Fruit fly (Drosophila melanogaster): ENCODE results near the gene yata.
A peak's percentile ranks its signal among the peaks of the same experiment; 100 is the strongest.

The yata gene

DNA sequence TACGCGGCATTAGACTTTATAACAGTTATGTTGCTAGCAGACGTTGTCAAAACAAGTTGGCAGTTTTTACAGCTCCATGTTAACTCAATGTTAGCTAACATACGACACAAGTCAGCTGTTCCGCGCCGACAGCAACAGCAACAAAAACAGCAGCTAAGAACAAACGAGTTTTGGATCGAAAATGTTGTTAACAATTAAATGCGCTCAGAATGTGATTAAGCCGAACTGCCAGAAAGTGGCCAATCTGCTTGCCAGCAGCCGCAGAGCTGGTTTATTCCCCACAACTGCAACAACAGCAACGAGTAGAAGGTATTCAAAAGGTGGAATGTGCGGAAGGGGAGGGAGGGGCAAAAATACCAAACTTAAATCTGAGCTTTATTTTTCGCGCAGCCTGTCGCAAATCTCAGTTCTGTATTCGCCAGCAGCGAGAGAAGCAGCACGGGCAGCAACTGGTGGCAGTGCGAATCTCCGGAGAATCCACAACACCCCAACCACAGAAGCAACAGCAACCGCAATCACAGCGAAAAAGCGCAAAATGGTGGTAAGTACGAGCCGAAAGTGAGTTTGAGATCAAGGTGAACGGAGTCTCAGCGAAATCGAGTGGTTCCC lies 25.9 kb upstream of the yata start, which contains the start of gene Pcd (continued):
- TF ChIP-seq CG1603 (tag; optimal IDR thresholded peaks at IDR 0.05) (peak; percentile 30), cwo (GFP tag; optimal IDR thresholded peaks at IDR 0.05) (no peak), CG32772 (GFP tag; IDR thresholded peaks at IDR 0.05) (no peak), Poxn (GFP tag; IDR thresholded peaks at IDR 0.05) (no peak), D19B (GFP tag; optimal IDR thresholded peaks at IDR 0.05) (no peak), klu (GFP tag; IDR thresholded peaks at IDR 0.05) (no peak), CG17612 (GFP tag; IDR thresholded peaks at IDR 0.05) (no peak), sens (GFP tag) (no peak), CG11560 (tag; IDR thresholded peaks at IDR 0.05) (no peak), wek (GFP tag; optimal IDR thresholded peaks at IDR 0.05) (no peak), ato (GFP tag; IDR thresholded peaks at IDR 0.05; ENCODE audit: partially characterized antibody) (no peak), C15 (GFP tag; IDR thresholded peaks at IDR 0.05) (no peak), CG6654 (GFP tag; optimal IDR thresholded peaks at IDR 0.05) (no peak), CG10462 (GFP tag; optimal IDR thresholded peaks at IDR 0.05) (no peak), CG1832 (GFP tag; optimal IDR thresholded peaks at IDR 0.05) (no peak), Mad (GFP tag; optimal IDR thresholded peaks at IDR 0.05) (no peak), CG10654 (GFP tag; optimal IDR thresholded peaks at IDR 0.05) (no peak), CG10209 (GFP tag; optimal IDR thresholded peaks at IDR 0.05) (no peak), BEAF-32 (GFP tag; optimal IDR thresholded peaks at IDR 0.05) (no peak), repo (GFP tag; optimal IDR thresholded peaks at IDR 0.05) (no peak), mirr (GFP tag; optimal IDR thresholded peaks at IDR 0.05) (peak; percentile 7), trem (tag; optimal IDR thresholded peaks at IDR 0.05) (peak; percentile 99), CG16779 (GFP tag; IDR thresholded peaks at IDR 0.05) (no peak), da (GFP tag; optimal IDR thresholded peaks at IDR 0.05) (no peak), CG31224 (GFP tag; IDR thresholded peaks at IDR 0.05) (no peak), inv (GFP tag; IDR thresholded peaks at IDR 0.05; ENCODE audit: partially characterized antibody) (no peak), org-1 (GFP tag; optimal IDR thresholded peaks at IDR 0.05) (no peak), Nf-YB (GFP tag; optimal IDR thresholded peaks at IDR 0.05) (no peak), ac (GFP tag; optimal IDR thresholded peaks at IDR 0.05) (no peak), CG14965 (GFP tag; optimal IDR thresholded peaks at IDR 0.05; ENCODE audit: borderline replicate concordance) (no peak), Meics (GFP tag; optimal IDR thresholded peaks at IDR 0.05) (no peak), Drgx (GFP tag; IDR thresholded peaks at IDR 0.05) (no peak), CG4282 (GFP tag; optimal IDR thresholded peaks at IDR 0.05) (no peak), Dek (tag; optimal IDR thresholded peaks at IDR 0.05) (no peak), psq (GFP tag; optimal IDR thresholded peaks at IDR 0.05) (no peak), CG17328 (GFP tag; IDR thresholded peaks at IDR 0.05) (0 out of 2 replicates have a peak, but pooled peaks have one; percentile 27), ro (GFP tag; IDR thresholded peaks at IDR 0.05) (no peak), CG10321 (GFP tag; IDR thresholded peaks at IDR 0.05) (no peak), disco-r (GFP tag; optimal IDR thresholded peaks at IDR 0.05) (no peak), peb (GFP tag; IDR thresholded peaks at IDR 0.05) (no peak), esg (GFP tag; conservative IDR thresholded peaks at IDR 0.05) (no peak), Neu2 (GFP tag; optimal IDR thresholded peaks at IDR 0.05; ENCODE audit: borderline replicate concordance) (no peak), HLH3B (GFP tag; IDR thresholded peaks at IDR 0.05) (no peak), Hmx (GFP tag; optimal IDR thresholded peaks at IDR 0.05) (no peak), CG4707 (GFP tag; optimal IDR thresholded peaks at IDR 0.05) (no peak), CG10431 (GFP tag; optimal IDR thresholded peaks at IDR 0.05) (no peak), gcm2 (GFP tag; optimal IDR thresholded peaks at IDR 0.05) (no peak), CG11696 (GFP tag; IDR thresholded peaks at IDR 0.05) (no peak), twi (tag; optimal IDR thresholded peaks at IDR 0.05) (no peak), dan (GFP tag; IDR thresholded peaks at IDR 0.05) (no peak), z (GFP tag; IDR thresholded peaks at IDR 0.05) (no peak), ham (GFP tag; IDR thresholded peaks at IDR 0.05) (no peak)

All from whole organism, embryonic.